Worm (Caenorhabditis elegans) whole organism, early embryonic: ENCODE results near the gene pfd-5.

Source experiments
- ama-1 ChIP-seq: fragments of 150-350 bp; optimal IDR thresholded peaks from 2 replicates; lab custom pipeline; 2014
- hnd-1 ChIP-seq: sonication (generic microtip); optimal IDR thresholded peaks from 2 replicates; lab custom pipeline; 2016; ENCODE audit warnings: missing genetic modification characterization, missing compliant biosample characterization
- pes-1 ChIP-seq: fragments of 200-800 bp; sonication (Bioruptor generic); IDR thresholded peaks from 2 replicates; pipeline ENCODE4 v1.3.6; 2022; ENCODE audit warnings: missing genetic modification reagents, missing genetic modification characterization, missing compliant biosample characterization
- tra-4 ChIP-seq: sonication (generic microtip); optimal IDR thresholded peaks from 2 replicates; lab custom pipeline; 2017; ENCODE audit warnings: missing genetic modification characterization, missing compliant biosample characterization

ce11 chrIII:7197973-7198372 is 711 bp downstream of the pfd-5 start, which contains the start of gene exos-9:
- TF ChIP-seq ama-1 (lab: Kevin White, UChicago) (no peak), pes-1 (GFP tag; lab: Robert Waterston, UW) (no peak), hnd-1 (tag; lab: Kevin White, UChicago) (no peak), tra-4 (tag; lab: Kevin White, UChicago) (no peak)
